Worm (Caenorhabditis elegans): ENCODE results near the gene vab-8.

DNA sequence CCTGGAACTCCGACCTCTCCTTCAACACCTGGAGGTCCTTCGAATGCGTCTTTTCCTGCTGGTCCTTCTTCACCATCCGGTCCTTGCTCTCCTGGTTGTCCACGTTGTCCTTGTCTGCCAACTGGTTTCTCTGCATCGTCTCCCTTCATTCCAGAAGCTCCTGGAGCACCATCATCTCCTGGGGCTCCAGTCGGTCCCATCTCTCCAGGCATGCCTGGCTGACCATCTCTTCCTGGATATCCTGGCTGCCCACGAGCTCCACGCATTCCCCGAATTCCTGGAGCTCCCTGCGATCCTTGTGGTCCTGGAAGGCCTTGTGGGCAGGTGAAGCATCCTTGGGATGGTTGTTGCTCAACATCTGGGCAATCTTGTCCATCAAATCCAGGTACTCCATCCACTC, 15.4 kb upstream of the vab-8 start:
- TF ChIP-seq zag-1 (tag; optimal IDR thresholded peaks at IDR 0.05) = no peak
- TF ChIP-seq unc-55 (GFP tag; optimal IDR thresholded peaks at IDR 0.05) = no peak
- TF ChIP-seq egl-27 (tag; optimal IDR thresholded peaks at IDR 0.05) = no peak
- TF ChIP-seq ztf-11 (tag; optimal IDR thresholded peaks at IDR 0.05) = no peak
- TF ChIP-seq blmp-1 (tag; optimal IDR thresholded peaks at IDR 0.05; ENCODE audit: insufficient read depth) = no peak
- TF ChIP-seq skn-1 (tag; optimal IDR thresholded peaks at IDR 0.05) = no peak
- TF ChIP-seq lsy-2 (tag; optimal IDR thresholded peaks at IDR 0.05) = no peak
- TF ChIP-seq nhr-237 (tag; optimal IDR thresholded peaks at IDR 0.05) = no peak
